Worm (Caenorhabditis elegans) whole organism, midembryonic: ENCODE results near the gene clec-158.

Source experiments
- klf-2 ChIP-seq: fragments of 200-800 bp; sonication (Bioruptor generic); conservative IDR thresholded peaks from 2 replicates; pipeline ENCODE4 v1.3.6; 2022; ENCODE audit warnings: missing genetic modification reagents, missing genetic modification characterization, missing compliant biosample characterization
- ztf-29 ChIP-seq: fragments of 200-800 bp; sonication (Bioruptor generic); IDR thresholded peaks from 2 replicates; pipeline ENCODE4 v1.3.6; 2022; ENCODE audit warnings: missing genetic modification reagents, missing genetic modification characterization, missing compliant biosample characterization

DNA sequence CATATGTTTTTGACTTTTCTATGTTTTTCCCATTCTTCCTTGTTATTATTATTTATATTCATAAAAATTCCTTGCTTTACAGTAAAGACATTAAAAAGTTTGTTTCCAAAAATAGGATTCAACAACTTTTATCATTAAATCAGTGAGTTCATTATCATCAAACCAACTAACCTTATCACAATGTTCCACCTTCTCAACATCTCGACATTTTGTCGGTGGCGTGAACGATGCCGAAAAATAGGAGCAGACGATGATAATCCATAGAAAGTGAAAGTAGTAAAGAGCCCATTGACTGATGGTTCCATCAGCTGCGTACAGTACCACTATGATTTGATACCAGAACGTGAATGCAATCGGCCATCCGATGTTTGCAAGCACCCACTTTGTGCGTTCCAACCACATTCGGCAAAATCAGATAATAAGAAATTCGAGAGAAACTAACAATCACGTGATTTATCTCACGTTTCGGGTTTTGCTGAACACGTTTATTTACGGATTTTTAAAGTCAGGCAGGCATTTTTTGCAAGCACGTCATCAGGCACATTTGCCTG is 10.7 kb downstream of the clec-158 start, which contains the start of gene dhhc-5:
- TF ChIP-seq ztf-29 (GFP tag; lab: Robert Waterston, UW): no peak
- no peak for TF ChIP-seq klf-2
